Worm (Caenorhabditis elegans): ENCODE measurements around the gene glr-5.

Gene glr-5

DNA sequence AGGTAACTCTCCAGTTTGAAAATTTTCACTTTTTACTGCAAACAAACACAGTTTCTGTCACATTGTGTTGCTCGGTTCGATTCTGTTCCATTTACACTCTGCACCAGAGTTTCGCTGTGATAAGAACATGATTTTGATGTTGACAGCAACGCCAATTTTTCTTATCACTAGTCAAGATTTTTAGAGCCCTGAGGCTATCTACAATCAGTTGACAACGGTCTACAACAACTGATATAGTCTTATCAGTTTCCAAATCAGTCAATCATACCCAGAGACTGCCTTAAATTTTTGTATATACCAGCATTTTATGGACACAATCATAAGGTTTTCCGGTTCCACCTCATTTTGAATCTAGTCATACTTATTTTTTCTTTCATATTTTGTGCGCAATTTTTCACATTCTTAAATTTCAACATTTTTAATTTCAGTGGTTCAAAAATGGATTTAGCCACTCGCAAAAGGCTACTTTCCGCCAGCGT, 52.2 kb downstream of the glr-5 start, which contains the start of gene B0507.3 (continued):
- no peak for TF ChIP-seq mes-2 (tag; optimal IDR thresholded peaks at IDR 0.05; ENCODE audit: poor library complexity, severe bottlenecking)
- TF ChIP-seq set-16 (GFP tag; IDR thresholded peaks at IDR 0.05): no peak
- no peak for TF ChIP-seq dmd-8 (GFP tag; IDR thresholded peaks at IDR 0.05)
- TF ChIP-seq dve-1 (tag; optimal IDR thresholded peaks at IDR 0.05; ENCODE audit: insufficient read depth): peak; percentile 93
- no peak for TF ChIP-seq nhr-10 (tag; optimal IDR thresholded peaks at IDR 0.05)
- peak; percentile 97 for TF ChIP-seq php-3 (GFP tag; IDR thresholded peaks at IDR 0.05)
- peak; percentile 95 for TF ChIP-seq nhr-28 (tag; optimal IDR thresholded peaks at IDR 0.05)
- TF ChIP-seq Y75B8A.6 (GFP tag; IDR thresholded peaks at IDR 0.05): no peak
- TF ChIP-seq ceh-28 (tag; optimal IDR thresholded peaks at IDR 0.05): no peak
- TF ChIP-seq pha-4 (GFP tag; IDR thresholded peaks at IDR 0.05): peak; percentile 59; the same call in 1 of the 2 replicates
- no peak for TF ChIP-seq pha-4 (tag; optimal IDR thresholded peaks at IDR 0.05)
- TF ChIP-seq sdz-12 (GFP tag; optimal IDR thresholded peaks at IDR 0.05): no peak
- no peak for TF ChIP-seq mdt-29 (GFP tag; IDR thresholded peaks at IDR 0.05)
- no peak for TF ChIP-seq saeg-2 (GFP tag; IDR thresholded peaks at IDR 0.05)
- no peak for TF ChIP-seq skn-1 (tag; optimal IDR thresholded peaks at IDR 0.05)
- no peak for TF ChIP-seq zip-11 (GFP tag; IDR thresholded peaks at IDR 0.05)
- TF ChIP-seq zfp-2 (tag; optimal IDR thresholded peaks at IDR 0.05): no peak
- TF ChIP-seq spr-3 (GFP tag; optimal IDR thresholded peaks at IDR 0.05): no peak
- TF ChIP-seq unc-130 (GFP tag; optimal IDR thresholded peaks at IDR 0.05): no peak
- no peak for TF ChIP-seq mxl-2 (GFP tag; conservative IDR thresholded peaks at IDR 0.05)
- TF ChIP-seq nhr-76 (tag; optimal IDR thresholded peaks at IDR 0.05): no peak
- no peak for TF ChIP-seq madf-5 (GFP tag; IDR thresholded peaks at IDR 0.05)
- TF ChIP-seq daf-12 (tag; optimal IDR thresholded peaks at IDR 0.05): no peak
- no peak for TF ChIP-seq nhr-237 (tag; optimal IDR thresholded peaks at IDR 0.05)
- TF ChIP-seq hmg-1.1 (GFP tag; IDR thresholded peaks at IDR 0.05): no peak
- TF ChIP-seq F10B5.3 (tag; optimal IDR thresholded peaks at IDR 0.05): no peak
- no peak for TF ChIP-seq dmd-9 (GFP tag; IDR thresholded peaks at IDR 0.05)
- no peak for TF ChIP-seq nhr-25 (tag; optimal IDR thresholded peaks at IDR 0.05; ENCODE audit: borderline replicate concordance, insufficient read depth)
- no peak for TF ChIP-seq ceh-44 (GFP tag; IDR thresholded peaks at IDR 0.05)
- no peak for TF ChIP-seq F49E8.2 (tag; optimal IDR thresholded peaks at IDR 0.05; ENCODE audit: borderline replicate concordance)
- TF ChIP-seq fkh-10 (GFP tag; optimal IDR thresholded peaks at IDR 0.05): no peak
- TF ChIP-seq lir-3 (tag; optimal IDR thresholded peaks at IDR 0.05): no peak
- no peak for TF ChIP-seq F26F4.8 (GFP tag; conservative IDR thresholded peaks at IDR 0.05)
- TF ChIP-seq ceh-32 (tag; optimal IDR thresholded peaks at IDR 0.05; ENCODE audit: poor library complexity): no peak
- TF ChIP-seq R02D3.7 (tag; optimal IDR thresholded peaks at IDR 0.05): no peak
- no peak for TF ChIP-seq daf-19 (GFP tag; conservative IDR thresholded peaks at IDR 0.05)
- no peak for TF ChIP-seq fos-1 (tag; optimal IDR thresholded peaks at IDR 0.05)
- TF ChIP-seq nhr-11 (tag; optimal IDR thresholded peaks at IDR 0.05): no peak
- TF ChIP-seq attf-4 (tag; optimal IDR thresholded peaks at IDR 0.05): no peak
- TF ChIP-seq dmd-6 (GFP tag; IDR thresholded peaks at IDR 0.05): peak; percentile 99
- TF ChIP-seq tra-1 (GFP tag; IDR thresholded peaks at IDR 0.05): peak; percentile 98
- no peak for TF ChIP-seq lin-13 (GFP tag; optimal IDR thresholded peaks at IDR 0.05)
- TF ChIP-seq nhr-48 (tag; optimal IDR thresholded peaks at IDR 0.05): peak; percentile 55
- TF ChIP-seq lin-15B (tag; optimal IDR thresholded peaks at IDR 0.05): no peak
- TF ChIP-seq ceh-82 (tag; optimal IDR thresholded peaks at IDR 0.05): no peak
- TF ChIP-seq vab-7 (GFP tag; IDR thresholded peaks at IDR 0.05): no peak
- TF ChIP-seq madf-9 (GFP tag; conservative IDR thresholded peaks at IDR 0.05): no peak
- TF ChIP-seq egl-43 (GFP tag; IDR thresholded peaks at IDR 0.05): no peak
- no peak for TF ChIP-seq lim-7 (GFP tag; IDR thresholded peaks at IDR 0.05)
- TF ChIP-seq Y105C5A.15 (GFP tag; IDR thresholded peaks at IDR 0.05): no peak
- no peak for TF ChIP-seq D1046.2 (GFP tag; IDR thresholded peaks at IDR 0.05)
- TF ChIP-seq lin-29 (GFP tag; IDR thresholded peaks at IDR 0.05): no peak

Data from whole organism, L4 larva.